Worm (Caenorhabditis elegans) whole organism, mixed stage, embryonic: Measurements from ENCODE around the gene pqn-65.

Experiments used
- lin-13 ChIP-seq: fragments of 150-350 bp; optimal IDR thresholded peaks from 2 replicates; lab custom pipeline; 2014; ENCODE audit warnings: missing biosample characterization, missing genetic modification characterization
- lsy-2 ChIP-seq: fragments of 150-350 bp; optimal IDR thresholded peaks from 2 replicates; lab custom pipeline; 2014; ENCODE audit warnings: missing biosample characterization, missing genetic modification characterization
- tbx-8 ChIP-seq: fragments of 200-800 bp; sonication (Bioruptor generic); optimal IDR thresholded peaks from 2 replicates; lab custom pipeline; 2018; ENCODE audit warnings: mild to moderate bottlenecking, missing genetic modification characterization, moderate library complexity, missing compliant biosample characterization
- unc-62 ChIP-seq: fragments of 150-350 bp; optimal IDR thresholded peaks from 2 replicates; lab custom pipeline; 2014; ENCODE audit warnings: missing biosample characterization, missing genetic modification reagents, missing genetic modification characterization

DNA sequence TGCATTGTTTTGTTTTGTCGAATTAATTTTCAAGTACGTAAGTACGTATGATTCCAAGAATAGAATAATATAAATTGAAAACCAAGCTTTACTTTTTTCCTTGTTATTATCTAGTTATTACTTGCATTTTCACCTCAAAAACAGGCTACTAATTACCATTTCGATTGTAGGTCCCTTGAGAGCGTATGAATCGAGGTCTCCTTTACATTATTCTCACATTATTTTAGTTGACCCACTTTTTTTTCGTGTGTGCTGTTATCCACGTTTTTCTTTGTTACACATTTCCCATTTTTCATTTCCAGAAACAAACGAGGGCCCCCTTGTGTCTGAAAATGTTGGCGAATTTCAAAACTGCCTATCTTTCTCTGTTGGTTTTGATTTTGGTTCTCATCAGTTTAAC is 57.6 kb downstream of the pqn-65 start, which contains the start of gene C05E11.6:
- TF ChIP-seq lsy-2 (tag; lab: Kevin White, UChicago), result no peak
- no peak for TF ChIP-seq unc-62 (GFP tag; lab: Kevin White, UChicago)
- no peak for TF ChIP-seq lin-13 (tag; lab: Kevin White, UChicago)
- no peak for TF ChIP-seq tbx-8 (GFP tag; lab: Kevin White, UChicago)
